Worm (Caenorhabditis elegans) whole organism, L1 larva: ENCODE measurements around the gene K08B5.1.

Experiments
- Y116A8C.19 ChIP-seq: sonication (generic microtip); optimal IDR thresholded peaks from 2 replicates; lab custom pipeline; 2016; ENCODE audit warnings: missing compliant biosample characterization, missing genetic modification characterization, borderline replicate concordance
- aha-1 ChIP-seq: fragments of 150-350 bp; optimal IDR thresholded peaks from 2 replicates; lab custom pipeline; 2014; ENCODE audit warnings: missing biosample characterization, missing genetic modification characterization
- alr-1 ChIP-seq: fragments of 200-800 bp; sonication (Bioruptor generic); optimal IDR thresholded peaks from 2 replicates; lab custom pipeline; 2018; ENCODE audit warnings: borderline replicate concordance, mild to moderate bottlenecking, missing genetic modification characterization, missing compliant biosample characterization
- aly-2 ChIP-seq: fragments of 150-350 bp; optimal IDR thresholded peaks from 2 replicates; lab custom pipeline; 2014; ENCODE audit warnings: missing biosample characterization, missing genetic modification characterization
- ceh-8 ChIP-seq: fragments of 200-800 bp; sonication (Bioruptor generic); optimal IDR thresholded peaks from 2 replicates; lab custom pipeline; 2018; ENCODE audit warnings: mild to moderate bottlenecking, missing genetic modification characterization, moderate library complexity, missing compliant biosample characterization
- ceh-82 ChIP-seq, 3 experiments: fragments of 150-350 bp in 1 of 3; sonication (generic microtip) in 2 of 3; optimal IDR thresholded peaks; 2 replicates each; lab custom pipeline; 2014 to 2017; ENCODE audit warnings: missing biosample characterization in 3 of 3, missing genetic modification characterization in 3 of 3
- ces-1 ChIP-seq: fragments of 150-350 bp; optimal IDR thresholded peaks from 2 replicates; lab custom pipeline; 2014; ENCODE audit warnings: missing biosample characterization, missing genetic modification reagents, missing genetic modification characterization
- dpl-1 ChIP-seq, 3 experiments: fragments of 150-350 bp in 2 of 3; sonication (generic microtip) in 1 of 3; optimal IDR thresholded peaks; 2 replicates each; lab custom pipeline; 2014 to 2017; ENCODE audit warnings: missing biosample characterization in 3 of 3, missing genetic modification characterization in 3 of 3, missing genetic modification reagents in 3 of 3
- dsc-1 ChIP-seq: sonication (generic microtip); optimal IDR thresholded peaks from 2 replicates; lab custom pipeline; 2016; ENCODE audit warnings: mild to moderate bottlenecking, missing genetic modification characterization, missing compliant biosample characterization
- egl-13 ChIP-seq: sonication (generic microtip); optimal IDR thresholded peaks from 2 replicates; lab custom pipeline; 2016; ENCODE audit warnings: missing genotype, missing genetic modification reagents, missing genetic modification characterization, missing compliant biosample characterization
- egl-27 ChIP-seq, 2 experiments: fragments of 150-350 bp in 1 of 2; sonication (generic microtip); optimal IDR thresholded peaks; 3 replicates each; lab custom pipeline; 2017 to 2018; ENCODE audit warnings: missing biosample characterization in 2 of 2, missing genetic modification characterization in 2 of 2, missing genetic modification reagents in 2 of 2
- elt-2 ChIP-seq: sonication (generic microtip); optimal IDR thresholded peaks from 2 replicates; lab custom pipeline; 2016; ENCODE audit warnings: missing genetic modification characterization, mild to moderate bottlenecking, inconsistent platforms, missing compliant biosample characterization, missing genetic modification reagents
- elt-3 ChIP-seq, 6 experiments: fragments of 150-350 bp in 1 of 6; sonication (generic microtip); optimal IDR thresholded peaks; 2 replicates each; lab custom pipeline; 2017 to 2018; ENCODE audit warnings: missing biosample characterization in 6 of 6, missing genetic modification characterization in 6 of 6, inconsistent platforms in 1 of 6
- hlh-17 ChIP-seq: fragments of 200-800 bp; sonication (Bioruptor generic); optimal IDR thresholded peaks from 2 replicates; lab custom pipeline; 2018; ENCODE audit warnings: missing genetic modification characterization, mild to moderate bottlenecking, missing compliant biosample characterization, moderate library complexity, borderline replicate concordance
- hlh-4 ChIP-seq: sonication (generic microtip); optimal IDR thresholded peaks from 2 replicates; lab custom pipeline; 2016; ENCODE audit warnings: mild to moderate bottlenecking, missing genetic modification characterization, missing compliant biosample characterization
- lin-13 ChIP-seq: fragments of 150-350 bp; optimal IDR thresholded peaks from 2 replicates; lab custom pipeline; 2014; ENCODE audit warnings: missing biosample characterization, missing genetic modification reagents, missing genetic modification characterization
- lin-14 ChIP-seq: fragments of 200-800 bp; sonication (Bioruptor generic); optimal IDR thresholded peaks from 2 replicates; lab custom pipeline; 2018; ENCODE audit warnings: mild to moderate bottlenecking, missing genetic modification characterization, moderate library complexity, missing compliant biosample characterization
- lin-35 ChIP-seq, 2 experiments: fragments of 150-350 bp; optimal IDR thresholded peaks; 2 replicates each; lab custom pipeline; 2014; ENCODE audit warnings: missing biosample characterization in 2 of 2, missing genetic modification characterization in 2 of 2, missing genetic modification reagents in 2 of 2
- lsy-2 ChIP-seq, 2 experiments: fragments of 150-350 bp; optimal IDR thresholded peaks; 2 replicates each; lab custom pipeline; 2014; ENCODE audit warnings: missing biosample characterization in 2 of 2, missing genetic modification characterization in 2 of 2
- mab-9 ChIP-seq: fragments of 200-800 bp; sonication (Bioruptor generic); IDR thresholded peaks from 2 replicates; pipeline ENCODE4 v1.3.6; 2022; ENCODE audit warnings: missing genetic modification reagents, missing genetic modification characterization, missing compliant biosample characterization
- mdl-1 ChIP-seq, 2 experiments: fragments of 150-350 bp; optimal IDR thresholded peaks; 2 replicates each; lab custom pipeline; 2014 to 2017; ENCODE audit warnings: missing biosample characterization in 2 of 2, missing genetic modification characterization in 2 of 2, inconsistent platforms in 1 of 2
- mep-1 ChIP-seq: fragments of 150-350 bp; optimal IDR thresholded peaks from 2 replicates; lab custom pipeline; 2014; ENCODE audit warnings: missing biosample characterization, missing genetic modification characterization
- nhr-19 ChIP-seq: fragments of 200-800 bp; sonication (Bioruptor generic); conservative IDR thresholded peaks from 2 replicates; pipeline ENCODE4 v1.3.6; 2022; ENCODE audit warnings: missing genetic modification characterization, missing compliant biosample characterization
- nhr-20 ChIP-seq: sonication (generic microtip); optimal IDR thresholded peaks from 2 replicates; lab custom pipeline; 2016; ENCODE audit warnings: mild to moderate bottlenecking, missing genetic modification characterization, missing compliant biosample characterization
- nhr-237 ChIP-seq: fragments of 150-350 bp; optimal IDR thresholded peaks from 2 replicates; lab custom pipeline; 2014; ENCODE audit warnings: missing biosample characterization, missing genetic modification characterization
- nhr-28 ChIP-seq: fragments of 150-350 bp; optimal IDR thresholded peaks from 2 replicates; lab custom pipeline; 2014; ENCODE audit warnings: missing biosample characterization, missing genetic modification characterization
- nhr-47 ChIP-seq: sonication (generic microtip); optimal IDR thresholded peaks from 2 replicates; lab custom pipeline; 2016; ENCODE audit warnings: mild to moderate bottlenecking, missing genetic modification characterization, moderate library complexity, missing compliant biosample characterization
- nhr-71 ChIP-seq: sonication (generic microtip); optimal IDR thresholded peaks from 2 replicates; lab custom pipeline; 2016; ENCODE audit warnings: mild to moderate bottlenecking, missing genetic modification characterization, moderate library complexity, missing compliant biosample characterization
- nhr-77 ChIP-seq: fragments of 150-350 bp; optimal IDR thresholded peaks from 2 replicates; lab custom pipeline; 2014; ENCODE audit warnings: missing biosample characterization, missing genetic modification characterization
- nhr-90 ChIP-seq: sonication (generic microtip); optimal IDR thresholded peaks from 2 replicates; lab custom pipeline; 2016; ENCODE audit warnings: mild to moderate bottlenecking, missing genetic modification characterization, missing compliant biosample characterization; ENCODE audit not compliant: poor library complexity
- pax-3 ChIP-seq: fragments of 200-800 bp; sonication (Bioruptor generic); optimal IDR thresholded peaks from 2 replicates; lab custom pipeline; 2018; ENCODE audit warnings: mild to moderate bottlenecking, missing genetic modification characterization, moderate library complexity, missing compliant biosample characterization
- rnt-1 ChIP-seq: sonication (generic microtip); optimal IDR thresholded peaks from 2 replicates; lab custom pipeline; 2016; ENCODE audit warnings: mild to moderate bottlenecking, missing genetic modification characterization, moderate library complexity, missing compliant biosample characterization
- skn-1 ChIP-seq: fragments of 150-350 bp; optimal IDR thresholded peaks from 2 replicates; lab custom pipeline; 2014; ENCODE audit warnings: missing biosample characterization, missing genetic modification characterization
- snpc-4 ChIP-seq: fragments of 150-350 bp; optimal IDR thresholded peaks from 2 replicates; lab custom pipeline; 2014; ENCODE audit warnings: missing biosample characterization, missing genetic modification characterization
- snu-23 ChIP-seq: sonication (generic microtip); optimal IDR thresholded peaks from 2 replicates; lab custom pipeline; 2016; ENCODE audit warnings: missing genetic modification characterization, missing compliant biosample characterization
- sox-4 ChIP-seq: sonication (generic microtip); optimal IDR thresholded peaks from 2 replicates; lab custom pipeline; 2016; ENCODE audit warnings: missing genetic modification characterization, missing compliant biosample characterization
- sptf-1 ChIP-seq: fragments of 150-350 bp; optimal IDR thresholded peaks from 2 replicates; lab custom pipeline; 2014; ENCODE audit warnings: missing biosample characterization, missing genetic modification characterization
- swsn-7 ChIP-seq: sonication (generic microtip); optimal IDR thresholded peaks from 2 replicates; lab custom pipeline; 2016; ENCODE audit warnings: missing genetic modification characterization, missing compliant biosample characterization
- tbx-2 ChIP-seq: sonication (generic microtip); optimal IDR thresholded peaks from 2 replicates; lab custom pipeline; 2016; ENCODE audit warnings: missing genetic modification characterization, missing compliant biosample characterization
- tlp-1 ChIP-seq: fragments of 150-350 bp; optimal IDR thresholded peaks from 2 replicates; lab custom pipeline; 2014; ENCODE audit warnings: missing biosample characterization, missing genetic modification characterization
- unc-130 ChIP-seq: fragments of 150-350 bp; optimal IDR thresholded peaks from 2 replicates; lab custom pipeline; 2017; ENCODE audit warnings: missing biosample characterization, missing genetic modification characterization, inconsistent platforms
- unc-30 ChIP-seq: sonication (generic microtip); optimal IDR thresholded peaks from 2 replicates; lab custom pipeline; 2017; ENCODE audit warnings: missing biosample characterization, missing genetic modification characterization
- vab-15 ChIP-seq: sonication (generic microtip); optimal IDR thresholded peaks from 2 replicates; lab custom pipeline; 2017; ENCODE audit warnings: missing genotype, mild to moderate bottlenecking, missing genetic modification characterization, missing compliant biosample characterization
- zip-4 ChIP-seq: fragments of 200-800 bp; sonication (Bioruptor generic); optimal IDR thresholded peaks from 2 replicates; lab custom pipeline; 2018; ENCODE audit warnings: mild to moderate bottlenecking, missing genetic modification characterization, moderate library complexity, missing compliant biosample characterization

The K08B5.1 gene

DNA sequence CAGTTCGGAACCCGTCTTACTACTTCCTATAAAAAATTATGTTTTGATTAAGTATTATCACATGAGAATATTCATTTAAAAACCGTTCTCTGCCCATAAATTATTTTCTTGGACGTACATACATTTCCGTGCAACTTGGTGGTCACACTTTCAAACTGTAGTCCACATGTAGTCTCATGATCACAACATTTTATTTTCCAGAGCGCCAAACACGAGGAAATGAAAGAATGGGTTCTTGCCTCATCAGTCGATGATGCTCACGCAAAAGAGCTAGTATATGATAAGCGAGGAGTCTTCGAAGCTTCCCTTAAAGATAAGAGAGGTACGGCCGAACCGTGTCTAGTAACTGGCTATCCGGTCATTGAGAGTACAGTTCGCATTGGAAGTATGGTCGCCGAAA, 7.7 kb upstream of the K08B5.1 start:
- TF ChIP-seq nhr-90 (tag; lab: Kevin White, UChicago) (peak; percentile 18), nhr-20 (tag; lab: Kevin White, UChicago) (peak; percentile 34), lin-35 (GFP tag; optimal IDR thresholded peaks at IDR 0.05; lab: Kevin White, UChicago) (peak in 1 of 2 experiments; percentile 21), tbx-2 (tag; lab: Kevin White, UChicago) (no peak), elt-2 (tag; lab: Kevin White, UChicago) (peak; percentile 86), lin-14 (GFP tag; lab: Kevin White, UChicago) (peak; percentile 16), egl-13 (tag; lab: Kevin White, UChicago) (no peak), nhr-19 (GFP tag; lab: Robert Waterston, UW) (0 out of 2 replicates have a peak, but pooled peaks have one; percentile 10)

DNA sequence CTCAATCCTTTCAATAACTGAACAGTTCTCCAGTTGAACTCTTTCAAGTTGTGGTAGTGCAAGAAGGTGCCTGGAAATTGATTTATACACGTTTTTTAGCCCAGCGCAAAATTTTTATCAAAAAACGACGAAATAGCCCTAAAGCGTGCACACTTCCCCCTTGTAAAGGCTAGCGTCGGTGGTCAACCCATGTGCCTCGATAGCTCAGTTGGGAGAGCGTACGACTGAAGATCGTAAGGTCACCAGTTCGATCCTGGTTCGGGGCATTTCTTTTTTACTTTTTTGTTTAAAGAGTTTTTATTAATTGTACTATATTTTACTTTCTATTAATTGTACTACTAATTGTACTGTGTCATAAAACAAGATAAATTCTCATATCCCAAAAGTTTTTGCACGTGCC, 6.9 kb upstream of the K08B5.1 start:
- no peak for TF ChIP-seq tlp-1 (tag; lab: Kevin White, UChicago)
- TF ChIP-seq nhr-28 (tag; lab: Kevin White, UChicago): no peak
- peak; percentile 15 for TF ChIP-seq nhr-77
- TF ChIP-seq ces-1 (GFP tag; lab: Kevin White, UChicago): no peak
- peak; percentile 44 for TF ChIP-seq nhr-90 (tag; lab: Kevin White, UChicago)
- no peak for TF ChIP-seq alr-1 (tag; lab: Kevin White, UChicago)
- peak in 1 of 2 experiments; percentile 61 for TF ChIP-seq lin-35 (GFP tag; optimal IDR thresholded peaks at IDR 0.05; lab: Kevin White, UChicago)
- peak; percentile 3 for TF ChIP-seq lin-13 (GFP tag; lab: Kevin White, UChicago)
- peak; percentile 30 for TF ChIP-seq elt-2 (tag; lab: Kevin White, UChicago)
- TF ChIP-seq hlh-4 (tag; lab: Kevin White, UChicago): no peak
- TF ChIP-seq aha-1: no peak
- peak in 1 of 6 experiments; percentile 2 for TF ChIP-seq elt-3 (tag; optimal IDR thresholded peaks at IDR 0.05; lab: Kevin White, UChicago)
- TF ChIP-seq dsc-1 (tag; lab: Kevin White, UChicago): peak; percentile 46
- TF ChIP-seq sptf-1 (tag; lab: Kevin White, UChicago): no peak
- TF ChIP-seq lin-14 (GFP tag; lab: Kevin White, UChicago): peak; percentile 20
- TF ChIP-seq swsn-7: peak; percentile 25
- TF ChIP-seq nhr-71: peak; percentile 53
- no peak for TF ChIP-seq hlh-17
- no peak for TF ChIP-seq Y116A8C.19 (tag; lab: Kevin White, UChicago)
- TF ChIP-seq snu-23 (GFP tag; lab: Kevin White, UChicago): peak; percentile 30
- peak in 1 of 2 experiments; percentile 30 for TF ChIP-seq mdl-1 (tag; optimal IDR thresholded peaks at IDR 0.05; lab: Kevin White, UChicago)
- TF ChIP-seq mab-9 (GFP tag; lab: Robert Waterston, UW): no peak
- no peak for TF ChIP-seq ceh-8 (GFP tag; lab: Kevin White, UChicago)
- TF ChIP-seq sox-4 (tag; lab: Kevin White, UChicago): no peak
- TF ChIP-seq rnt-1: peak; percentile 48
- TF ChIP-seq skn-1: peak; percentile 20
- TF ChIP-seq nhr-47 (tag; lab: Kevin White, UChicago): peak; percentile 34
- TF ChIP-seq nhr-20 (tag; lab: Kevin White, UChicago): peak; percentile 45

DNA sequence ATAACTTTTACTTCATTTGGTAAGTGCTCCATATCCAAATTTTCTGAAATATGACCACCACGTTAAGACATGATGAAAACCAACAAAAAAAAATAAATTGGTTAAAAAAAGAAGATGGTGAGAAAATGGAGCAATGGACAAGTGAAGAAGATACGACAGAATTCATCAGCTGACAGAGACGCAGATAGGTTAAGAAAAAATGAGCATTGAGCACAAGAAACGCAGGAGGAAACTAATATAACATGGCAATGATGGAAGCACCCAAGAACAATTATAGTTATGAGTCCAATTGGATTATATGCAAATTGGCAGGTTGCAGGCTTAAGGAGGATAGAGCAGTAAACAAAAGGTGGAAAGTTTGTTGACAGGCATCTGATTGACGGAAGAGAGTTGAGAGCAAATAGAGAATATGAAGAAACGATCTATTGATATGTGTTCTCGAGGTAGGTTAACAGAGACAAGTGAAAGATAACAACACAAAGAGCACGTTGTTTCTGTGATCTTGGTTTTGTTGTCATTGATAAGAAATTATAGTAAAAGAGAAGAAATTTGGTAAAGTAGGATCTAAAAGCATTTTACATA, 4.3 kb upstream of the K08B5.1 start, which contains the start of gene K08B5.2:
Gene K08B5.2, minus strand, starts transcription at position 43 of the 582 bp plus-strand sequence.
- TF ChIP-seq alr-1 (tag; lab: Kevin White, UChicago): no peak
- TF ChIP-seq dpl-1 (GFP tag; optimal IDR thresholded peaks at IDR 0.05; lab: Kevin White, UChicago): no peak
- TF ChIP-seq vab-15 (tag; lab: Kevin White, UChicago): no peak
- peak; percentile 25 for TF ChIP-seq nhr-20 (tag; lab: Kevin White, UChicago)
- TF ChIP-seq mab-9 (GFP tag; lab: Robert Waterston, UW): no peak
- TF ChIP-seq ceh-82 (tag; optimal IDR thresholded peaks at IDR 0.05; lab: Kevin White, UChicago): peak in 1 of 3 experiments; percentile 19
- no peak for TF ChIP-seq nhr-28 (tag; lab: Kevin White, UChicago)
- TF ChIP-seq ceh-8 (GFP tag; lab: Kevin White, UChicago): peak; percentile 9
- TF ChIP-seq snu-23 (GFP tag; lab: Kevin White, UChicago): peak; percentile 17
- no peak for TF ChIP-seq unc-130 (tag; lab: Kevin White, UChicago)
- TF ChIP-seq unc-30 (tag; lab: Kevin White, UChicago): no peak
- peak; percentile 46 for TF ChIP-seq elt-2 (tag; lab: Kevin White, UChicago)
- no peak for TF ChIP-seq egl-27 (tag; optimal IDR thresholded peaks at IDR 0.05; lab: Kevin White, UChicago)
- no peak for TF ChIP-seq zip-4 (GFP tag; lab: Kevin White, UChicago)
- no peak for TF ChIP-seq aly-2
- TF ChIP-seq nhr-77: no peak
- no peak for TF ChIP-seq pax-3
- TF ChIP-seq ces-1 (GFP tag; lab: Kevin White, UChicago): no peak
- TF ChIP-seq snpc-4 (tag; lab: Kevin White, UChicago): no peak
- no peak for TF ChIP-seq mep-1 (tag; lab: Kevin White, UChicago)
- TF ChIP-seq mdl-1 (tag; optimal IDR thresholded peaks at IDR 0.05; lab: Kevin White, UChicago): no peak
- TF ChIP-seq tbx-2 (tag; lab: Kevin White, UChicago): no peak
- peak in 1 of 2 experiments; percentile 20 for TF ChIP-seq lsy-2 (tag; optimal IDR thresholded peaks at IDR 0.05; lab: Kevin White, UChicago)
- no peak for TF ChIP-seq nhr-237 (tag; lab: Kevin White, UChicago)
- TF ChIP-seq nhr-19 (GFP tag; lab: Robert Waterston, UW): no peak
- TF ChIP-seq lin-14 (GFP tag; lab: Kevin White, UChicago): peak; percentile 64
